Fruit fly (Drosophila melanogaster) whole organism, adult: ENCODE results near the gene Kdm5.

Source experiments
- CG11617 ChIP-seq: fragments of 200-800 bp; sonication (Bioruptor generic); optimal IDR thresholded peaks from 2 replicates; lab custom pipeline; 2017; ENCODE audit warnings: mild to moderate bottlenecking, missing biosample characterization, missing genetic modification reagents, missing genetic modification characterization
- CG12768 ChIP-seq: fragments of 200-800 bp; sonication (Bioruptor generic); optimal IDR thresholded peaks from 2 replicates; lab custom pipeline; 2017; ENCODE audit warnings: missing biosample characterization, missing genetic modification characterization, mild to moderate bottlenecking, moderate library complexity, missing genetic modification reagents
- CG14711 ChIP-seq: fragments of 200-800 bp; sonication (Bioruptor generic); optimal IDR thresholded peaks from 2 replicates; lab custom pipeline; 2018; ENCODE audit warnings: missing biosample characterization, mild to moderate bottlenecking, missing genetic modification characterization, moderate library complexity
- CG1620 ChIP-seq: fragments of 200-800 bp; sonication (Bioruptor generic); optimal IDR thresholded peaks from 2 replicates; lab custom pipeline; 2016; ENCODE audit warnings: missing biosample characterization, missing genetic modification characterization
- CG33017 ChIP-seq: fragments of 200-800 bp; sonication (Bioruptor generic); optimal IDR thresholded peaks from 2 replicates; lab custom pipeline; 2018; ENCODE audit warnings: missing biosample characterization, mild to moderate bottlenecking, missing genetic modification characterization, moderate library complexity
- CG5204 ChIP-seq: fragments of 200-800 bp; sonication (Bioruptor generic); optimal IDR thresholded peaks from 2 replicates; lab custom pipeline; 2016; ENCODE audit warnings: missing biosample characterization, missing genetic modification characterization
- CG7045 ChIP-seq: fragments of 200-800 bp; sonication (Bioruptor generic); optimal IDR thresholded peaks from 2 replicates; lab custom pipeline; 2017; ENCODE audit warnings: missing biosample characterization, mild to moderate bottlenecking, missing genetic modification characterization
- CG7101 ChIP-seq: fragments of 200-800 bp; sonication (Bioruptor generic); optimal IDR thresholded peaks from 2 replicates; lab custom pipeline; 2018; ENCODE audit warnings: missing biosample characterization, mild to moderate bottlenecking, missing genetic modification characterization, moderate library complexity
- Clk ChIP-seq: fragments of 200-800 bp; sonication (Bioruptor generic); optimal IDR thresholded peaks from 2 replicates; lab custom pipeline; 2017; ENCODE audit warnings: missing biosample characterization, missing genetic modification characterization
- Crg-1 ChIP-seq: fragments of 200-800 bp; sonication (Bioruptor generic); optimal IDR thresholded peaks from 2 replicates; lab custom pipeline; 2016; ENCODE audit warnings: missing biosample characterization, missing genetic modification characterization
- Hr96 ChIP-seq: fragments of 200-800 bp; sonication (Bioruptor generic); optimal IDR thresholded peaks from 2 replicates; lab custom pipeline; 2016; ENCODE audit warnings: missing biosample characterization, missing genetic modification characterization
- Mnt ChIP-seq: fragments of 200-800 bp; sonication (Bioruptor generic); optimal IDR thresholded peaks from 2 replicates; lab custom pipeline; 2016; ENCODE audit warnings: missing biosample characterization, mild to moderate bottlenecking, missing genetic modification characterization
- bab1 ChIP-seq: fragments of 200-800 bp; sonication (Bioruptor generic); optimal IDR thresholded peaks from 3 replicates; lab custom pipeline; 2019; ENCODE audit warnings: missing biosample characterization, mild to moderate bottlenecking, missing genetic modification characterization, moderate library complexity
- cic ChIP-seq: fragments of 200-800 bp; sonication (Bioruptor generic); optimal IDR thresholded peaks from 2 replicates; lab custom pipeline; 2017; ENCODE audit warnings: missing biosample characterization, mild to moderate bottlenecking, missing genetic modification characterization, moderate library complexity
- cnc ChIP-seq, 2 experiments: fragments of >200 bp; optimal IDR thresholded peaks; 2 replicates each; lab custom pipeline; 2017
- kay ChIP-seq: fragments of 200-800 bp; sonication (Bioruptor generic); peaks from one replicate; lab custom pipeline; 2016; ENCODE audit warnings: missing biosample characterization, missing genetic modification characterization, borderline replicate concordance
- ovo ChIP-seq: fragments of 200-800 bp; sonication (Bioruptor generic); optimal IDR thresholded peaks from 2 replicates; lab custom pipeline; 2016; ENCODE audit warnings: missing biosample characterization, missing genetic modification characterization
- pad ChIP-seq: fragments of 200-800 bp; sonication (Bioruptor generic); optimal IDR thresholded peaks from 3 replicates; lab custom pipeline; 2017; ENCODE audit warnings: missing biosample characterization, missing genetic modification characterization, mild to moderate bottlenecking, moderate library complexity, missing genetic modification reagents
- tj ChIP-seq: fragments of 200-800 bp; sonication (Bioruptor generic); optimal IDR thresholded peaks from 3 replicates; lab custom pipeline; 2017; ENCODE audit warnings: missing biosample characterization, mild to moderate bottlenecking, missing genetic modification characterization, moderate library complexity
- toe ChIP-seq: fragments of 200-800 bp; sonication (Bioruptor generic); optimal IDR thresholded peaks from 2 replicates; lab custom pipeline; 2016; ENCODE audit warnings: missing biosample characterization, missing genetic modification characterization

Kdm5 gene

dm6 chr2L:6006508-6007232, 7.4 kb upstream of the Kdm5 start, which contains the start of gene Gal:
Gene Gal (minus strand): TSS chr2L:6006827.
- TF ChIP-seq cic (GFP tag; lab: Kevin White, UChicago) (no peak), Crg-1 (GFP tag; lab: Kevin White, UChicago) (no peak), CG12768 (GFP tag; lab: Kevin White, UChicago) (peak; percentile 27), Clk (no peak), CG5204 (no peak), CG7045 (GFP tag; lab: Kevin White, UChicago) (no peak), bab1 (GFP tag; lab: Kevin White, UChicago) (no peak), CG14711 (no peak), CG1620 (GFP tag; lab: Kevin White, UChicago) (no peak)

dm6 chr2L:6000065-6000464, 764 bp upstream of the Kdm5 start, which contains the start of gene Tsp26A:
Gene Tsp26A (plus strand): TSS chr2L:6000228.
- TF ChIP-seq CG5204 (no peak), CG33017 (tag; lab: Kevin White, UChicago) (no peak), Clk (no peak), Mnt (GFP tag; lab: Kevin White, UChicago) (no peak), bab1 (GFP tag; lab: Kevin White, UChicago) (no peak), Hr96 (GFP tag; lab: Kevin White, UChicago) (no peak), pad (no peak), CG7045 (GFP tag; lab: Kevin White, UChicago) (no peak)

- TF ChIP-seq CG14711 (no peak), cnc (optimal IDR thresholded peaks at IDR 0.05; lab: Kevin White, UChicago) (no peak), Clk (no peak), CG7101 (tag; lab: Kevin White, UChicago) (no peak), Hr96 (GFP tag; lab: Kevin White, UChicago) (no peak), tj (GFP tag; lab: Kevin White, UChicago) (no peak), CG11617 (GFP tag; lab: Kevin White, UChicago) (no peak), CG7045 (GFP tag; lab: Kevin White, UChicago) (no peak), toe (GFP tag; lab: Kevin White, UChicago) (no peak), ovo (GFP tag; lab: Kevin White, UChicago) (no peak), CG33017 (tag; lab: Kevin White, UChicago) (no peak), kay (GFP tag; lab: Kevin White, UChicago) (no peak), CG12768 (GFP tag; lab: Kevin White, UChicago) (no peak), cic (GFP tag; lab: Kevin White, UChicago) (no peak), CG1620 (GFP tag; lab: Kevin White, UChicago) (no peak)
These were observed 918 bp downstream of the Kdm5 start for dm6 chr2L:5998383-5998782.

- TF ChIP-seq Mnt (GFP tag; lab: Kevin White, UChicago) (no peak), cnc (optimal IDR thresholded peaks at IDR 0.05; lab: Kevin White, UChicago) (no peak), ovo (GFP tag; lab: Kevin White, UChicago) (no peak), toe (GFP tag; lab: Kevin White, UChicago) (no peak), CG7045 (GFP tag; lab: Kevin White, UChicago) (no peak), CG7101 (tag; lab: Kevin White, UChicago) (no peak), CG14711 (no peak), CG11617 (GFP tag; lab: Kevin White, UChicago) (no peak), bab1 (GFP tag; lab: Kevin White, UChicago) (no peak), pad (no peak), Clk (no peak), kay (GFP tag; lab: Kevin White, UChicago) (no peak)
These were observed 1.6 kb downstream of the Kdm5 start for dm6 chr2L:5997609-5998229.

- TF ChIP-seq tj (GFP tag; lab: Kevin White, UChicago) (no peak), Crg-1 (GFP tag; lab: Kevin White, UChicago) (no peak), cic (GFP tag; lab: Kevin White, UChicago) (peak; percentile 35)
These were observed 8.9 kb downstream of the Kdm5 start for dm6 chr2L:5990447-5990846.

- TF ChIP-seq toe (GFP tag; lab: Kevin White, UChicago) (no peak), CG11617 (GFP tag; lab: Kevin White, UChicago) (no peak), CG14711 (no peak), tj (GFP tag; lab: Kevin White, UChicago) (no peak), bab1 (GFP tag; lab: Kevin White, UChicago) (no peak)
These were observed 10.9 kb downstream of the Kdm5 start for dm6 chr2L:5988115-5989092.
